Fruit fly (Drosophila melanogaster) whole organism, pupa: Measurements from ENCODE around the gene Rlip.

ENCODE experiments used
- CG10348 ChIP-seq: fragments of 200-800 bp; sonication (Bioruptor generic); IDR thresholded peaks from 2 replicates; pipeline ENCODE4 v1.3.6; 2022; ENCODE audit warnings: missing biosample characterization, missing genetic modification characterization
- CG12605 ChIP-seq: fragments of 200-800 bp; sonication (Bioruptor generic); IDR thresholded peaks from 2 replicates; pipeline ENCODE4 v1.3.6; 2022; ENCODE audit warnings: missing biosample characterization, missing genetic modification characterization
- CG15710 ChIP-seq: fragments of 200-800 bp; sonication (Bioruptor generic); optimal IDR thresholded peaks from 2 replicates; lab custom pipeline; 2018; ENCODE audit warnings: missing biosample characterization, mild to moderate bottlenecking, missing genetic modification characterization, moderate library complexity
- CG17806 ChIP-seq: fragments of 200-800 bp; sonication (Bioruptor generic); optimal IDR thresholded peaks from 2 replicates; lab custom pipeline; 2018; ENCODE audit warnings: missing biosample characterization, mild to moderate bottlenecking, missing genetic modification characterization, moderate library complexity
- CG32121 ChIP-seq: fragments of 200-800 bp; sonication (Bioruptor generic); IDR thresholded peaks from 2 replicates; pipeline ENCODE4 v1.3.6; 2022; ENCODE audit warnings: missing biosample characterization, missing genetic modification characterization
- CG34367 ChIP-seq: fragments of 200-800 bp; sonication (Bioruptor generic); optimal IDR thresholded peaks from 2 replicates; lab custom pipeline; 2018; ENCODE audit warnings: missing biosample characterization, mild to moderate bottlenecking, missing genetic modification characterization
- CG4496 ChIP-seq: fragments of 200-800 bp; sonication (Bioruptor generic); IDR thresholded peaks from 3 replicates; pipeline ENCODE4 v1.3.6; 2022; ENCODE audit warnings: missing biosample characterization, missing genetic modification characterization
- CG8159 ChIP-seq: fragments of 200-800 bp; sonication (Bioruptor generic); optimal IDR thresholded peaks from 3 replicates; lab custom pipeline; 2018; ENCODE audit warnings: missing biosample characterization, mild to moderate bottlenecking, missing genetic modification characterization, moderate library complexity
- CG8301 ChIP-seq: fragments of 200-800 bp; sonication (Bioruptor generic); optimal IDR thresholded peaks from 2 replicates; lab custom pipeline; 2018; ENCODE audit warnings: missing biosample characterization, mild to moderate bottlenecking, missing genetic modification characterization
- CG9948 ChIP-seq: fragments of 200-800 bp; sonication (Bioruptor generic); optimal IDR thresholded peaks from 2 replicates; lab custom pipeline; 2018; ENCODE audit warnings: missing biosample characterization, mild to moderate bottlenecking, missing genetic modification characterization, moderate library complexity
- D1 ChIP-seq: fragments of 200-800 bp; sonication (Bioruptor generic); optimal IDR thresholded peaks from 2 replicates; lab custom pipeline; 2018; ENCODE audit warnings: missing biosample characterization, mild to moderate bottlenecking, missing genetic modification characterization, moderate library complexity
- EcR ChIP-seq: fragments of 200-800 bp; sonication (Bioruptor generic); optimal IDR thresholded peaks from 3 replicates; lab custom pipeline; 2019; ENCODE audit warnings: missing biosample characterization, missing genetic modification characterization, mild to moderate bottlenecking, moderate library complexity, missing genetic modification reagents
- Ets98B ChIP-seq: fragments of 200-800 bp; sonication (Bioruptor generic); IDR thresholded peaks from 2 replicates; pipeline ENCODE4 v1.3.6; 2022; ENCODE audit warnings: missing biosample characterization, missing genetic modification characterization
- Pif1A ChIP-seq: fragments of 200-800 bp; sonication (Bioruptor generic); optimal IDR thresholded peaks from 3 replicates; lab custom pipeline; 2016; ENCODE audit warnings: missing biosample characterization, missing genetic modification characterization
- Pif1B ChIP-seq: fragments of 200-800 bp; sonication (Bioruptor generic); optimal IDR thresholded peaks from 3 replicates; lab custom pipeline; 2016; ENCODE audit warnings: missing biosample characterization, missing genetic modification characterization
- Snoo ChIP-seq: fragments of 200-800 bp; sonication (Bioruptor generic); optimal IDR thresholded peaks from 3 replicates; lab custom pipeline; 2017; ENCODE audit warnings: missing biosample characterization, mild to moderate bottlenecking, missing genetic modification characterization, inconsistent platforms
- fd96Ca ChIP-seq: fragments of 200-800 bp; sonication (Bioruptor generic); IDR thresholded peaks from 3 replicates; pipeline ENCODE4 v1.3.6; 2022; ENCODE audit warnings: missing biosample characterization, missing genetic modification characterization
- gl ChIP-seq: fragments of 200-800 bp; sonication (Bioruptor generic); optimal IDR thresholded peaks from 2 replicates; lab custom pipeline; 2018; ENCODE audit warnings: missing biosample characterization, mild to moderate bottlenecking, missing genetic modification characterization
- rn ChIP-seq: fragments of 200-800 bp; sonication (Bioruptor generic); IDR thresholded peaks from 2 replicates; pipeline ENCODE4 v1.3.6; 2022; ENCODE audit warnings: missing biosample characterization, missing genetic modification characterization

The Rlip gene

dm6 chr3R:21060430-21061245, 43.2 kb downstream of the Rlip start, which contains the start of gene Mvl:
Gene Mvl, minus strand, starts transcription at chr3R:21060800.
- TF ChIP-seq CG12605 (GFP tag; lab: Robert Waterston, UW) = 0 out of 2 replicates have a peak, but pooled peaks have one; percentile 12
- TF ChIP-seq EcR (GFP tag; lab: Kevin White, UChicago) = peak; percentile 86
- peak; percentile 41; the same call in 1 of the 2 replicates for TF ChIP-seq Ets98B
- TF ChIP-seq CG4496 (GFP tag; lab: Robert Waterston, UW) = peak; percentile 55; the same call in 2 of the 3 replicates
- TF ChIP-seq CG32121 (GFP tag; lab: Robert Waterston, UW) = no peak

DNA sequence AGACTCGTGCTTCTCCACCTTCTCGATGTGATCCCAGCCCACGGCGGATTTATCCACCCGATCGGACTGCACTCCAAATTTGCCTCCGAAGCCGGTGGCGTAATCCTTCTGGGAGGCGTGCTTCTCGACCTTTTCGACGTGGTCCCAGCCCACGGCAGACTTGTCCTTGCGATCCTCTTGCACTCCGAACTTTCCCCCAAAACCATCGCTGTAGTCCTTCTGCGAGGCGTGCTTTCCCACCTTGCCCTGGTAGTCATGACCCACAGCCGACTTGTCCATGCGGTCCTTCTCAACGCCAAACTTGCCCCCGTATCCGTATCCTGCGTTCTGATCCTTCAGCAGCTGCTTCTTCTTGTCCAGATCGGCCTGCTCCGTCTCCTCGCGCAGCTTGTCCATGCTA, 45.9 kb downstream of the Rlip start:
- TF ChIP-seq rn (GFP tag; lab: Robert Waterston, UW) = no peak
- no peak for TF ChIP-seq EcR (GFP tag; lab: Kevin White, UChicago)
- TF ChIP-seq CG9948 (tag; lab: Kevin White, UChicago) = no peak
- no peak for TF ChIP-seq CG32121 (GFP tag; lab: Robert Waterston, UW)
- no peak for TF ChIP-seq Ets98B
- TF ChIP-seq CG4496 (GFP tag; lab: Robert Waterston, UW) = no peak
- no peak for TF ChIP-seq D1 (tag; lab: Kevin White, UChicago)
- TF ChIP-seq fd96Ca = no peak
- no peak for TF ChIP-seq CG12605 (GFP tag; lab: Robert Waterston, UW)
- no peak for TF ChIP-seq CG17806
- TF ChIP-seq Snoo (tag; lab: Kevin White, UChicago) = no peak
- no peak for TF ChIP-seq CG8301 (tag; lab: Kevin White, UChicago)

DNA sequence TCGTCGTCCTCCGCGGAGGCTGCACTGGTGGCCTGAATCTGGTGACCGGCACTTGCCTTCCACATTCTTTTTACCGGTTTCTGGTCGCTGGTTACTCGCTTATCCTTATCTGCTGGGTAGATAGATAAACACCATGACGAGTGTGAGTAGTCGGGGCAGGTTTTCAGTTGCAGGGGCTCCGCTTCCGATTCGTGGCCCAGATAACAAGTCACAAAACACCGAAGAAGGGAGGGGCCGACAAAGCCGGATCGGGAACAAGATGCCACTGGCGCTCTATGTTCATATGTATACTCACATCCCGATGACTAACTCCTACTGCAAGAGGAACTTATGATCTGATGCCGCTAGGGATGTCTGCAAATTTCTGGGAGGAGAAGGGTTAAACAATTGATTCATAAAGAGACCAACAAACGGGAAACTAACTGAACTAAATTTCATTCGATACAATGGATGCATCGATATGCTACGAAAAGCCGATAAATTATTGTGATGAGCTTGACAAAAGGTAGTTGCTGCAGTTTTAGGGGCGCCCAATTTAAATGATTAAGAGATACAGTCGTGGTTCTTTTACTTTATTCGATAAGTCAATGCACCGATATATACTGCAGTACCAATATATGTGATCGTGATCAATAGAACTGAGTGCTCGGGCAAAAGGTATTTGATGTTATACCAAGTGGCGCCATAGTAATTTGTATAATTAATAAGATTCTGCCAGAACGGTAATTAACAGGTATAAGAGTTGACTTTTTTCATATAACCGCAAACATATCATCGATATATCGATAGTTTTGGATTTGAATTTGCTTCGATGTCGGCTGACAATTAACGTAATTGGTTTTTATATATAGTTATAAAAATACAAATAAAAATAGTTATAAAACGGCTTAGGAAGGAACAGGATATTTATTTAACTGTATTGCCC, 46.8 kb downstream of the Rlip start, which contains the start of gene Cortactin:
Cortactin (minus strand) TSS at position 472 of the 925 bp plus-strand sequence.
- TF ChIP-seq gl (no peak), D1 (tag; lab: Kevin White, UChicago) (no peak), CG4496 (GFP tag; lab: Robert Waterston, UW) (no peak), EcR (GFP tag; lab: Kevin White, UChicago) (peak; percentile 41)

DNA sequence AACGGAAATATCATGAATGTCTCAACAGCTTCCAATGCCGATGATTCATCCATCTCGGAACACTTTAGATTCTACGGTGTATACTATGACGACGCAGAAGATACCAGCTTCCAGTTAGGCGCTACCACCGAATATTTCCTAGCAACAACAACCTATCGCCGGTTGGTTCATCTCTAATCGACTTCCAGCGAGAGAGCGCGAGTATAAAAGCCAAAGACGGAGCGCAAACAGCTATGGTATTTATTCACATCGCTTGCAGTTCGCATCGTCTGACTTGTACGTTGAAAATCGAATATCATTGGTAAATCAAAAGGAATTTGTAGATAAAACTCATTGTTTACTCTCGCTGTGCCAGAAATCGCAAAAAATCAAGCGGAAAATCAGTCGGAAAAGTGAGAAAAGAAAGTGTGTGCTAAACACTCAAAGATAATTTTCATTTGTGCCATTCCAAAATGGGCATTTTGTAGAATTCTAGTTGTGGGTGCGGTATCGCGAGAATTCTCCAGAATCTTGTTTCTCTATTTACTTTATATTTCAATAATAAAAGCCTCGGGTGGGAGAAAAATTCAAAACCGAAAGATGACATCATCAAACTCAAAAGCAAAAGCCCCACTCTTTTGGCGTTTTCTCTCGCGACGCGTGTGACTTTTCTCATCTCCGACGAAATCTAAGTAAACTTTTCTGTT, 47.7 kb downstream of the Rlip start, which contains the start of gene AnxB9:
AnxB9 (plus strand) TSS at position 232 of the 686 bp plus-strand sequence.
- TF ChIP-seq Pif1A (GFP tag; lab: Kevin White, UChicago) = peak; percentile 32
- peak; percentile 25 for TF ChIP-seq Pif1B (GFP tag; lab: Kevin White, UChicago)
- TF ChIP-seq CG4496 (GFP tag; lab: Robert Waterston, UW) = peak; percentile 56; the same call in 1 of the 3 replicates
- TF ChIP-seq CG9948 (tag; lab: Kevin White, UChicago) = no peak
- TF ChIP-seq EcR (GFP tag; lab: Kevin White, UChicago) = peak; percentile 3
- peak; percentile 4 for TF ChIP-seq CG17806
- no peak for TF ChIP-seq CG34367
- peak; percentile 47 for TF ChIP-seq Ets98B
- TF ChIP-seq CG15710 (tag; lab: Kevin White, UChicago) = peak; percentile 3
- TF ChIP-seq CG8159 (tag; lab: Kevin White, UChicago) = no peak
- TF ChIP-seq CG32121 (GFP tag; lab: Robert Waterston, UW) = peak; percentile 51; the same call in 1 of the 2 replicates
- TF ChIP-seq Snoo (tag; lab: Kevin White, UChicago) = peak; percentile 12
- TF ChIP-seq CG12605 (GFP tag; lab: Robert Waterston, UW) = peak; percentile 51; the same call in 1 of the 2 replicates

dm6 chr3R:21065696-21066080, 48.2 kb downstream of the Rlip start:
- TF ChIP-seq Pif1B (GFP tag; lab: Kevin White, UChicago) (no peak), CG4496 (GFP tag; lab: Robert Waterston, UW) (peak; percentile 46; the same call in 2 of the 3 replicates), Ets98B (no peak), Snoo (tag; lab: Kevin White, UChicago) (no peak), D1 (tag; lab: Kevin White, UChicago) (no peak), rn (GFP tag; lab: Robert Waterston, UW) (no peak), CG32121 (GFP tag; lab: Robert Waterston, UW) (peak; percentile 48), CG15710 (tag; lab: Kevin White, UChicago) (no peak), CG8159 (tag; lab: Kevin White, UChicago) (no peak), fd96Ca (no peak), CG34367 (no peak), EcR (GFP tag; lab: Kevin White, UChicago) (no peak), CG10348 (GFP tag; lab: Robert Waterston, UW) (no peak)
